Worm (Caenorhabditis elegans) whole organism, mixed stage, embryonic: ENCODE results near the gene acdh-13.

Experiments
- M03D4.4 ChIP-seq: sonication (generic microtip); optimal IDR thresholded peaks from 2 replicates; lab custom pipeline; 2017; ENCODE audit warnings: mild to moderate bottlenecking, missing genetic modification characterization, missing compliant biosample characterization
- bed-3 ChIP-seq: fragments of 200-800 bp; sonication (Bioruptor generic); optimal IDR thresholded peaks from 3 replicates; lab custom pipeline; 2018; ENCODE audit warnings: mild to moderate bottlenecking, missing genetic modification characterization, moderate library complexity, missing compliant biosample characterization
- blmp-1 ChIP-seq: fragments of 150-350 bp; optimal IDR thresholded peaks from 2 replicates; lab custom pipeline; 2014; ENCODE audit warnings: missing biosample characterization, missing genetic modification characterization
- ceh-39 ChIP-seq: fragments of 150-350 bp; optimal IDR thresholded peaks from 2 replicates; lab custom pipeline; 2014; ENCODE audit warnings: missing biosample characterization, missing genetic modification characterization
- ceh-43 ChIP-seq: fragments of 200-800 bp; sonication (Bioruptor generic); optimal IDR thresholded peaks from 2 replicates; lab custom pipeline; 2018; ENCODE audit warnings: mild to moderate bottlenecking, missing genetic modification characterization, moderate library complexity, missing compliant biosample characterization
- ceh-83 ChIP-seq: fragments of 200-800 bp; sonication (Bioruptor generic); optimal IDR thresholded peaks from 2 replicates; lab custom pipeline; 2018; ENCODE audit warnings: mild to moderate bottlenecking, missing genetic modification characterization, missing compliant biosample characterization
- ces-1 ChIP-seq: fragments of 150-350 bp; optimal IDR thresholded peaks from 2 replicates; lab custom pipeline; 2014; ENCODE audit warnings: missing biosample characterization, missing genetic modification reagents, missing genetic modification characterization
- elt-1 ChIP-seq: sonication (generic microtip); optimal IDR thresholded peaks from 2 replicates; lab custom pipeline; 2017; ENCODE audit warnings: missing genetic modification characterization, mild to moderate bottlenecking, missing compliant biosample characterization, antibody characterized with exemption, moderate library complexity, borderline replicate concordance; ENCODE audit not compliant: insufficient read depth
- elt-3 ChIP-seq: fragments of 150-350 bp; optimal IDR thresholded peaks from 2 replicates; lab custom pipeline; 2014; ENCODE audit warnings: missing biosample characterization, missing genetic modification characterization
- flh-1 ChIP-seq: fragments of 200-800 bp; sonication (Bioruptor generic); optimal IDR thresholded peaks from 2 replicates; lab custom pipeline; 2018; ENCODE audit warnings: mild to moderate bottlenecking, missing genetic modification characterization, moderate library complexity, missing compliant biosample characterization
- ham-2 ChIP-seq: fragments of 200-800 bp; sonication (Bioruptor generic); optimal IDR thresholded peaks from 2 replicates; lab custom pipeline; 2018; ENCODE audit warnings: mild to moderate bottlenecking, missing genetic modification characterization, missing compliant biosample characterization
- lin-13 ChIP-seq: fragments of 150-350 bp; optimal IDR thresholded peaks from 2 replicates; lab custom pipeline; 2014; ENCODE audit warnings: missing biosample characterization, missing genetic modification characterization
- lin-32 ChIP-seq: fragments of 200-800 bp; sonication (Bioruptor generic); optimal IDR thresholded peaks from 2 replicates; lab custom pipeline; 2018; ENCODE audit warnings: mild to moderate bottlenecking, missing genetic modification characterization, missing compliant biosample characterization
- lsy-2 ChIP-seq: fragments of 150-350 bp; optimal IDR thresholded peaks from 2 replicates; lab custom pipeline; 2014; ENCODE audit warnings: missing biosample characterization, missing genetic modification characterization
- mab-5 ChIP-seq: fragments of 150-350 bp; optimal IDR thresholded peaks from 2 replicates; lab custom pipeline; 2014; ENCODE audit warnings: missing biosample characterization, missing genetic modification characterization
- mep-1 ChIP-seq: fragments of 150-350 bp; optimal IDR thresholded peaks from 2 replicates; lab custom pipeline; 2017; ENCODE audit warnings: missing biosample characterization, missing genetic modification reagents, missing genetic modification characterization, inconsistent platforms
- mls-2 ChIP-seq: sonication (generic microtip); optimal IDR thresholded peaks from 2 replicates; lab custom pipeline; 2016; ENCODE audit warnings: mild to moderate bottlenecking, missing genetic modification characterization, moderate library complexity, missing compliant biosample characterization
- nhr-12 ChIP-seq: fragments of 150-350 bp; optimal IDR thresholded peaks from 2 replicates; lab custom pipeline; 2014; ENCODE audit warnings: missing biosample characterization, missing genetic modification characterization
- nhr-28 ChIP-seq: fragments of 150-350 bp; optimal IDR thresholded peaks from 2 replicates; lab custom pipeline; 2014; ENCODE audit warnings: missing biosample characterization, missing genetic modification characterization
- pha-4 ChIP-seq: fragments of 150-350 bp; optimal IDR thresholded peaks from 2 replicates; lab custom pipeline; 2018; ENCODE audit warnings: missing biosample characterization, missing genetic modification reagents, missing genetic modification characterization
- sem-2 ChIP-seq: fragments of 200-800 bp; sonication (Bioruptor generic); optimal IDR thresholded peaks from 2 replicates; lab custom pipeline; 2018; ENCODE audit warnings: mild to moderate bottlenecking, missing genetic modification characterization, missing compliant biosample characterization
- snpc-4 ChIP-seq: fragments of 150-350 bp; optimal IDR thresholded peaks from 2 replicates; lab custom pipeline; 2014; ENCODE audit warnings: missing biosample characterization, missing genetic modification characterization
- sptf-1 ChIP-seq: sonication (generic microtip); optimal IDR thresholded peaks from 2 replicates; lab custom pipeline; 2017; ENCODE audit warnings: mild to moderate bottlenecking, missing genetic modification characterization, moderate library complexity, missing compliant biosample characterization
- tbx-8 ChIP-seq: fragments of 200-800 bp; sonication (Bioruptor generic); optimal IDR thresholded peaks from 2 replicates; lab custom pipeline; 2018; ENCODE audit warnings: mild to moderate bottlenecking, missing genetic modification characterization, moderate library complexity, missing compliant biosample characterization
- unc-120 ChIP-seq: sonication (generic microtip); optimal IDR thresholded peaks from 2 replicates; lab custom pipeline; 2017; ENCODE audit warnings: missing genetic modification characterization, missing compliant biosample characterization; ENCODE audit not compliant: poor library complexity, severe bottlenecking
- unc-39 ChIP-seq: fragments of 150-350 bp; optimal IDR thresholded peaks from 2 replicates; lab custom pipeline; 2014; ENCODE audit warnings: missing biosample characterization, missing genetic modification characterization
- unc-62 ChIP-seq: fragments of 150-350 bp; optimal IDR thresholded peaks from 2 replicates; lab custom pipeline; 2014; ENCODE audit warnings: missing biosample characterization, missing genetic modification reagents, missing genetic modification characterization
- zip-8 ChIP-seq: fragments of 150-350 bp; optimal IDR thresholded peaks from 2 replicates; lab custom pipeline; 2014; ENCODE audit warnings: missing biosample characterization, missing genetic modification characterization

acdh-13 gene

ce11 chrIV:8506034-8506433 is 7.4 kb upstream of the acdh-13 start:
- no peak for TF ChIP-seq lsy-2 (tag; lab: Kevin White, UChicago)
- no peak for TF ChIP-seq blmp-1
- TF ChIP-seq M03D4.4 (tag; lab: Kevin White, UChicago): no peak
- TF ChIP-seq nhr-12: no peak
- no peak for TF ChIP-seq lin-32
- TF ChIP-seq mab-5 (tag; lab: Kevin White, UChicago): no peak
- no peak for TF ChIP-seq ceh-43 (GFP tag; lab: Kevin White, UChicago)
- no peak for TF ChIP-seq ceh-39 (tag; lab: Kevin White, UChicago)
- no peak for TF ChIP-seq ces-1
- no peak for TF ChIP-seq unc-39 (tag; lab: Kevin White, UChicago)
- TF ChIP-seq snpc-4 (tag; lab: Kevin White, UChicago): no peak
- no peak for TF ChIP-seq flh-1 (GFP tag; lab: Kevin White, UChicago)
- no peak for TF ChIP-seq elt-3
- TF ChIP-seq lin-13: no peak

ce11 chrIV:8501382-8501781 is 2.8 kb upstream of the acdh-13 start, which contains the start of gene C28C12.1:
Gene C28C12.1, plus strand, starts transcription at chrIV:8501682.
- no peak for TF ChIP-seq unc-39 (tag; lab: Kevin White, UChicago)
- no peak for TF ChIP-seq ceh-39 (tag; lab: Kevin White, UChicago)
- TF ChIP-seq unc-120: no peak
- no peak for TF ChIP-seq pha-4 (tag; lab: Kevin White, UChicago)
- no peak for TF ChIP-seq ham-2 (GFP tag; lab: Kevin White, UChicago)
- TF ChIP-seq mab-5 (tag; lab: Kevin White, UChicago): no peak
- no peak for TF ChIP-seq mls-2 (tag; lab: Kevin White, UChicago)
- no peak for TF ChIP-seq tbx-8 (GFP tag; lab: Kevin White, UChicago)
- TF ChIP-seq mep-1: no peak

- no peak for TF ChIP-seq bed-3 (GFP tag; lab: Kevin White, UChicago)
- TF ChIP-seq zip-8 (tag; lab: Kevin White, UChicago): no peak
- no peak for TF ChIP-seq unc-39 (tag; lab: Kevin White, UChicago)
- TF ChIP-seq unc-120: no peak
- TF ChIP-seq sem-2 (GFP tag; lab: Kevin White, UChicago): no peak
Observed at ce11 chrIV:8499956-8500355, 1.3 kb upstream of the acdh-13 start.

- TF ChIP-seq lsy-2 (tag; lab: Kevin White, UChicago): no peak
- no peak for TF ChIP-seq lin-13
- TF ChIP-seq blmp-1: no peak
- no peak for TF ChIP-seq ham-2 (GFP tag; lab: Kevin White, UChicago)
- no peak for TF ChIP-seq unc-39 (tag; lab: Kevin White, UChicago)
- no peak for TF ChIP-seq ceh-83
- TF ChIP-seq, all 35 proteins: peak for 0
Observed at ce11 chrIV:8496263-8496662, 2.4 kb downstream of the acdh-13 start, which contains the start of gene C28C12.12. Gene C28C12.12, minus strand, starts transcription at chrIV:8496363.

ce11 chrIV:8492242-8492641 is 6.4 kb downstream of the acdh-13 start, which contains the start of gene sru-7:
Gene sru-7, plus strand, starts transcription at chrIV:8492542.
- TF ChIP-seq ceh-39 (tag; lab: Kevin White, UChicago): no peak
- no peak for TF ChIP-seq flh-1 (GFP tag; lab: Kevin White, UChicago)
- TF ChIP-seq lin-13: no peak
- TF ChIP-seq mls-2 (tag; lab: Kevin White, UChicago): no peak
- no peak for TF ChIP-seq sptf-1 (tag; lab: Kevin White, UChicago)
- no peak for TF ChIP-seq bed-3 (GFP tag; lab: Kevin White, UChicago)
- no peak for TF ChIP-seq pha-4 (tag; lab: Kevin White, UChicago)
- no peak for TF ChIP-seq unc-62
- no peak for TF ChIP-seq unc-39 (tag; lab: Kevin White, UChicago)
- no peak for TF ChIP-seq mep-1

- no peak for TF ChIP-seq unc-62
- TF ChIP-seq lin-13: no peak
- no peak for TF ChIP-seq zip-8 (tag; lab: Kevin White, UChicago)
- TF ChIP-seq elt-1 (tag; lab: Kevin White, UChicago): no peak
- TF ChIP-seq unc-39 (tag; lab: Kevin White, UChicago): no peak
- no peak for TF ChIP-seq nhr-28 (tag; lab: Kevin White, UChicago)
- no peak for TF ChIP-seq snpc-4 (tag; lab: Kevin White, UChicago)
- TF ChIP-seq bed-3 (GFP tag; lab: Kevin White, UChicago): no peak
- TF ChIP-seq tbx-8 (GFP tag; lab: Kevin White, UChicago): no peak
- TF ChIP-seq ham-2 (GFP tag; lab: Kevin White, UChicago): no peak
Observed at ce11 chrIV:8489915-8490314, 8.7 kb downstream of the acdh-13 start, which contains the start of gene srlf-2. Gene srlf-2, plus strand, starts transcription at chrIV:8490215.
